Worm (Caenorhabditis elegans) whole organism, late embryonic: ENCODE results near the gene aat-4.

ENCODE experiments used
- ahr-1 ChIP-seq: sonication (generic microtip); optimal IDR thresholded peaks from 2 replicates; lab custom pipeline; 2016; ENCODE audit warnings: missing genetic modification characterization, missing compliant biosample characterization
- ama-1 ChIP-seq: fragments of 150-350 bp; optimal IDR thresholded peaks from 2 replicates; lab custom pipeline; 2014
- ets-4 ChIP-seq: sonication (generic microtip); optimal IDR thresholded peaks from 2 replicates; lab custom pipeline; 2016; ENCODE audit warnings: missing genetic modification characterization, missing compliant biosample characterization
- eyg-1 ChIP-seq: sonication (generic microtip); optimal IDR thresholded peaks from 2 replicates; lab custom pipeline; 2016; ENCODE audit warnings: missing genotype, missing genetic modification characterization, missing compliant biosample characterization
- fkh-10 ChIP-seq: fragments of 150-350 bp; optimal IDR thresholded peaks from 2 replicates; lab custom pipeline; 2014; ENCODE audit warnings: missing biosample characterization, missing genetic modification reagents, missing genetic modification characterization
- gmeb-2 ChIP-seq: sonication (generic microtip); optimal IDR thresholded peaks from 2 replicates; lab custom pipeline; 2016; ENCODE audit warnings: missing genetic modification characterization, inconsistent platforms, missing compliant biosample characterization
- lin-11 ChIP-seq: fragments of 200-800 bp; sonication (Bioruptor generic); optimal IDR thresholded peaks from 2 replicates; lab custom pipeline; 2018; ENCODE audit warnings: mild to moderate bottlenecking, missing genetic modification characterization, missing compliant biosample characterization
- mec-3 ChIP-seq: sonication (generic microtip); optimal IDR thresholded peaks from 2 replicates; lab custom pipeline; 2016; ENCODE audit warnings: borderline replicate concordance, missing genetic modification characterization, missing compliant biosample characterization
- npax-4 ChIP-seq: sonication (generic microtip); optimal IDR thresholded peaks from 2 replicates; lab custom pipeline; 2016; ENCODE audit warnings: missing genetic modification characterization, missing compliant biosample characterization
- pha-2 ChIP-seq: sonication (generic microtip); optimal IDR thresholded peaks from 2 replicates; lab custom pipeline; 2017; ENCODE audit warnings: mild to moderate bottlenecking, missing genetic modification characterization, missing compliant biosample characterization
- sdc-2 ChIP-seq: sonication (generic microtip); optimal IDR thresholded peaks from 2 replicates; lab custom pipeline; 2016; ENCODE audit warnings: missing genotype, missing genetic modification characterization, missing compliant biosample characterization
- tbx-7 ChIP-seq: sonication (generic microtip); optimal IDR thresholded peaks from 2 replicates; lab custom pipeline; 2016; ENCODE audit warnings: missing genotype, missing genetic modification characterization, missing compliant biosample characterization

DNA sequence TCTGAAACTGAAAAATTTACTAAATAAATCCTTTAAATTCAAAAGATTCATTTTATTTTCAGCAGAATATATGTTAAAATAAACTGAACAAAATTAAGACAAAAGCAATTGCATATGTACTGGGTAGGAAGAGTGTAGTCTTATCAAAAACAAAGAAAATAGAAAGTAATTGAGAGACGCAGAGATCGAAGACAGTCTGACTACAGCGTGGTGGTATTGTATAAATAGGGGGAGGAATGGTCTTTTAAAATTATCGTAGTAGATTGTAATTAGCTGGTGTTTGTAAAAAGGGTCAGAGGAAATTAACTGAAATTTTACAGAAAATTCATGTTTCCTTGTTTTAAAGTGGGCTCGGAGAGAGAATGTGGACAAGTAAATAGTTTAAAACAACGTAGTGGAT lies 27.0 kb downstream of the aat-4 start, which contains the start of gene acox-3:
- TF ChIP-seq fkh-10 (no peak), tbx-7 (tag; lab: Kevin White, UChicago) (no peak), mec-3 (tag; lab: Kevin White, UChicago) (no peak), eyg-1 (tag; lab: Kevin White, UChicago) (no peak), ahr-1 (no peak), pha-2 (no peak), npax-4 (tag; lab: Kevin White, UChicago) (no peak), gmeb-2 (tag; lab: Kevin White, UChicago) (no peak), sdc-2 (tag; lab: Kevin White, UChicago) (no peak), lin-11 (tag; lab: Kevin White, UChicago) (no peak), ets-4 (tag; lab: Kevin White, UChicago) (no peak), ama-1 (lab: Kevin White, UChicago) (no peak)
